Worm (Caenorhabditis elegans): ENCODE results near the gene C39E9.12.

DNA sequence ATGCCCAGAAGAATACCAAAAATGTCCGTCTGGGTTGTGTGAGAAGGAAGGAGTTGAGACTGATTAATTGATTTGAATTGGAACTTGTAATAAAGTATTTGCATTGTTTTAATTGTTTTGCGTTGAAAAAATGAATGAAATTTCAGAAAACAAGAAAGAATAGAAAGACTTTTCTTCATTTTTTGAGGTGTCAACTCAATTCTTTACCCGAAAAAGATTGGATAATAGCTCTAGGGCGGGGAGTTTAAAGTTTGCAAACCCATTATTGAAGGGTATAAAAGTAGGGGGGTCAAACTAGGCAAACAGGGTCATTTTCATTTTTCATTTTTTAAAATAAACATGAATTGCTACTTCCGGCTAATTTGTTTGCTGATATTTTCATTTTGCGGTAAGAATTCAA, 45.6 kb upstream of the C39E9.12 start, which contains the start of gene scl-10:
- no peak for TF ChIP-seq nfya-1 (tag; optimal IDR thresholded peaks at IDR 0.05; ENCODE audit: insufficient read depth)
- no peak for TF ChIP-seq ceh-82 (tag; optimal IDR thresholded peaks at IDR 0.05)
- no peak for TF ChIP-seq mdl-1 (tag; optimal IDR thresholded peaks at IDR 0.05)
- no peak for TF ChIP-seq ama-1 (optimal IDR thresholded peaks at IDR 0.05)
- TF ChIP-seq unc-39 (tag; optimal IDR thresholded peaks at IDR 0.05): no peak
- no peak for TF ChIP-seq aly-2 (tag; optimal IDR thresholded peaks at IDR 0.05)
- TF ChIP-seq ZK546.5 (tag; optimal IDR thresholded peaks at IDR 0.05): no peak
- no peak for TF ChIP-seq eor-1 (tag; optimal IDR thresholded peaks at IDR 0.05)
- TF ChIP-seq nhr-76 (tag; optimal IDR thresholded peaks at IDR 0.05): no peak
- TF ChIP-seq unc-62 (GFP tag; optimal IDR thresholded peaks at IDR 0.05): no peak
- TF ChIP-seq R02D3.7 (tag; optimal IDR thresholded peaks at IDR 0.05): no peak
- no peak for TF ChIP-seq snpc-4 (tag; optimal IDR thresholded peaks at IDR 0.05)
